Worm (Caenorhabditis elegans) whole organism, mixed stage, embryonic: ENCODE results near the gene amt-2.

ENCODE experiments used
- M03D4.4 ChIP-seq: sonication (generic microtip); optimal IDR thresholded peaks from 2 replicates; lab custom pipeline; 2017; ENCODE audit warnings: mild to moderate bottlenecking, missing genetic modification characterization, missing compliant biosample characterization
- bed-3 ChIP-seq: fragments of 200-800 bp; sonication (Bioruptor generic); optimal IDR thresholded peaks from 3 replicates; lab custom pipeline; 2018; ENCODE audit warnings: mild to moderate bottlenecking, missing genetic modification characterization, moderate library complexity, missing compliant biosample characterization
- blmp-1 ChIP-seq: fragments of 150-350 bp; optimal IDR thresholded peaks from 2 replicates; lab custom pipeline; 2014; ENCODE audit warnings: missing biosample characterization, missing genetic modification characterization
- ceh-39 ChIP-seq: fragments of 150-350 bp; optimal IDR thresholded peaks from 2 replicates; lab custom pipeline; 2014; ENCODE audit warnings: missing biosample characterization, missing genetic modification characterization
- ceh-43 ChIP-seq: fragments of 200-800 bp; sonication (Bioruptor generic); optimal IDR thresholded peaks from 2 replicates; lab custom pipeline; 2018; ENCODE audit warnings: mild to moderate bottlenecking, missing genetic modification characterization, moderate library complexity, missing compliant biosample characterization
- ceh-83 ChIP-seq: fragments of 200-800 bp; sonication (Bioruptor generic); optimal IDR thresholded peaks from 2 replicates; lab custom pipeline; 2018; ENCODE audit warnings: mild to moderate bottlenecking, missing genetic modification characterization, missing compliant biosample characterization
- ces-1 ChIP-seq: fragments of 150-350 bp; optimal IDR thresholded peaks from 2 replicates; lab custom pipeline; 2014; ENCODE audit warnings: missing biosample characterization, missing genetic modification reagents, missing genetic modification characterization
- cnd-1 ChIP-seq: fragments of 200-800 bp; sonication (Bioruptor generic); optimal IDR thresholded peaks from 2 replicates; lab custom pipeline; 2018; ENCODE audit warnings: mild to moderate bottlenecking, missing genetic modification characterization, missing compliant biosample characterization
- drap-1 ChIP-seq: fragments of 200-800 bp; sonication (Bioruptor generic); optimal IDR thresholded peaks from 3 replicates; lab custom pipeline; 2018; ENCODE audit warnings: mild to moderate bottlenecking, missing genetic modification characterization, missing compliant biosample characterization
- elt-1 ChIP-seq: sonication (generic microtip); optimal IDR thresholded peaks from 2 replicates; lab custom pipeline; 2017; ENCODE audit warnings: missing genetic modification characterization, mild to moderate bottlenecking, missing compliant biosample characterization, antibody characterized with exemption, moderate library complexity, borderline replicate concordance; ENCODE audit not compliant: insufficient read depth
- elt-3 ChIP-seq: fragments of 150-350 bp; optimal IDR thresholded peaks from 2 replicates; lab custom pipeline; 2014; ENCODE audit warnings: missing biosample characterization, missing genetic modification characterization
- ham-2 ChIP-seq: fragments of 200-800 bp; sonication (Bioruptor generic); optimal IDR thresholded peaks from 2 replicates; lab custom pipeline; 2018; ENCODE audit warnings: mild to moderate bottlenecking, missing genetic modification characterization, missing compliant biosample characterization
- hlh-1 ChIP-seq: fragments of 150-350 bp; optimal IDR thresholded peaks from 2 replicates; lab custom pipeline; 2014; ENCODE audit warnings: missing biosample characterization, missing genetic modification reagents, missing genetic modification characterization
- lin-32 ChIP-seq: fragments of 200-800 bp; sonication (Bioruptor generic); optimal IDR thresholded peaks from 2 replicates; lab custom pipeline; 2018; ENCODE audit warnings: mild to moderate bottlenecking, missing genetic modification characterization, missing compliant biosample characterization
- lsy-2 ChIP-seq: fragments of 150-350 bp; optimal IDR thresholded peaks from 2 replicates; lab custom pipeline; 2014; ENCODE audit warnings: missing biosample characterization, missing genetic modification characterization
- mab-5 ChIP-seq: fragments of 150-350 bp; optimal IDR thresholded peaks from 2 replicates; lab custom pipeline; 2014; ENCODE audit warnings: missing biosample characterization, missing genetic modification characterization
- mep-1 ChIP-seq: fragments of 150-350 bp; optimal IDR thresholded peaks from 2 replicates; lab custom pipeline; 2017; ENCODE audit warnings: missing biosample characterization, missing genetic modification reagents, missing genetic modification characterization, inconsistent platforms
- mls-2 ChIP-seq: sonication (generic microtip); optimal IDR thresholded peaks from 2 replicates; lab custom pipeline; 2016; ENCODE audit warnings: mild to moderate bottlenecking, missing genetic modification characterization, moderate library complexity, missing compliant biosample characterization
- nhr-12 ChIP-seq: fragments of 150-350 bp; optimal IDR thresholded peaks from 2 replicates; lab custom pipeline; 2014; ENCODE audit warnings: missing biosample characterization, missing genetic modification characterization
- nhr-2 ChIP-seq: fragments of 150-350 bp; optimal IDR thresholded peaks from 2 replicates; lab custom pipeline; 2014; ENCODE audit warnings: missing biosample characterization, missing genetic modification characterization
- nhr-237 ChIP-seq: fragments of 150-350 bp; optimal IDR thresholded peaks from 2 replicates; lab custom pipeline; 2014; ENCODE audit warnings: missing biosample characterization, missing genetic modification characterization
- nhr-28 ChIP-seq: fragments of 150-350 bp; optimal IDR thresholded peaks from 2 replicates; lab custom pipeline; 2014; ENCODE audit warnings: missing biosample characterization, missing genetic modification characterization
- pha-4 ChIP-seq: fragments of 150-350 bp; optimal IDR thresholded peaks from 2 replicates; lab custom pipeline; 2018; ENCODE audit warnings: missing biosample characterization, missing genetic modification reagents, missing genetic modification characterization
- sem-2 ChIP-seq: fragments of 200-800 bp; sonication (Bioruptor generic); optimal IDR thresholded peaks from 2 replicates; lab custom pipeline; 2018; ENCODE audit warnings: mild to moderate bottlenecking, missing genetic modification characterization, missing compliant biosample characterization
- snpc-4 ChIP-seq: fragments of 150-350 bp; optimal IDR thresholded peaks from 2 replicates; lab custom pipeline; 2014; ENCODE audit warnings: missing biosample characterization, missing genetic modification characterization
- sptf-1 ChIP-seq: sonication (generic microtip); optimal IDR thresholded peaks from 2 replicates; lab custom pipeline; 2017; ENCODE audit warnings: mild to moderate bottlenecking, missing genetic modification characterization, moderate library complexity, missing compliant biosample characterization
- tbx-8 ChIP-seq: fragments of 200-800 bp; sonication (Bioruptor generic); optimal IDR thresholded peaks from 2 replicates; lab custom pipeline; 2018; ENCODE audit warnings: mild to moderate bottlenecking, missing genetic modification characterization, moderate library complexity, missing compliant biosample characterization
- unc-120 ChIP-seq: sonication (generic microtip); optimal IDR thresholded peaks from 2 replicates; lab custom pipeline; 2017; ENCODE audit warnings: missing genetic modification characterization, missing compliant biosample characterization; ENCODE audit not compliant: poor library complexity, severe bottlenecking
- unc-39 ChIP-seq: fragments of 150-350 bp; optimal IDR thresholded peaks from 2 replicates; lab custom pipeline; 2014; ENCODE audit warnings: missing biosample characterization, missing genetic modification characterization
- unc-62 ChIP-seq: fragments of 150-350 bp; optimal IDR thresholded peaks from 2 replicates; lab custom pipeline; 2014; ENCODE audit warnings: missing biosample characterization, missing genetic modification reagents, missing genetic modification characterization
- zip-8 ChIP-seq: fragments of 150-350 bp; optimal IDR thresholded peaks from 2 replicates; lab custom pipeline; 2014; ENCODE audit warnings: missing biosample characterization, missing genetic modification characterization
- ztf-11 ChIP-seq: fragments of 150-350 bp; optimal IDR thresholded peaks from 2 replicates; lab custom pipeline; 2014; ENCODE audit warnings: missing biosample characterization, missing genetic modification characterization

amt-2 gene

DNA sequence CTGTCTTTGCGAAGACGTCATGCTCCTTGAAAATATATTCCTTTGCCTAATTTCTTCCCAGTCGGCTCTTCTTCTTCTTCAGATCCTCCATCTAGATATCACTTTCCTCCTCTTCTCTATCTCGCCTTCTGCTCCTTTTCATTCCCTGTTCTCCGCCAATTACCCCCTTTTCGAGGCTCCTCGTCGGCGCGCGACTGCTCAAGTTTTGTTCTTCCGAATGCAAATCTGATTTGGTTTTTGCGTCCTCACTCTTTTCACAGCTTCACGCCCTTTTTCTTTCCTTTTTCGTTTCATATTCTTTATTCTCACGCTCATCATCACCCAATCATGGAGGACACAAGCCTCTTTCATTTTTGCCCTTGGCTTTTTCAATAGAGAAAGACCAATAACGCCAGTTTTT is 25.4 kb upstream of the amt-2 start:
- TF ChIP-seq sem-2, result no peak
- no peak for TF ChIP-seq nhr-12 (tag; lab: Kevin White, UChicago)
- TF ChIP-seq ceh-39 (tag; lab: Kevin White, UChicago), result no peak
- no peak for TF ChIP-seq hlh-1 (tag; lab: Kevin White, UChicago)
- no peak for TF ChIP-seq blmp-1 (tag; lab: Kevin White, UChicago)
- TF ChIP-seq cnd-1 (tag; lab: Kevin White, UChicago), result no peak
- no peak for TF ChIP-seq mls-2 (tag; lab: Kevin White, UChicago)
- no peak for TF ChIP-seq nhr-2
- no peak for TF ChIP-seq mep-1 (tag; lab: Kevin White, UChicago)
- peak; percentile 36 for TF ChIP-seq sptf-1 (tag; lab: Kevin White, UChicago)
- TF ChIP-seq elt-3 (tag; lab: Kevin White, UChicago), result no peak
- TF ChIP-seq mab-5 (tag; lab: Kevin White, UChicago), result no peak
- TF ChIP-seq lin-32, result no peak
- no peak for TF ChIP-seq ceh-83 (GFP tag; lab: Kevin White, UChicago)
- TF ChIP-seq nhr-237 (tag; lab: Kevin White, UChicago), result no peak
- TF ChIP-seq snpc-4, result no peak
- no peak for TF ChIP-seq unc-39 (tag; lab: Kevin White, UChicago)
- no peak for TF ChIP-seq unc-62
- peak; percentile 7 for TF ChIP-seq unc-120 (tag; lab: Kevin White, UChicago)
- no peak for TF ChIP-seq bed-3
- TF ChIP-seq pha-4 (tag; lab: Kevin White, UChicago), result no peak
- TF ChIP-seq nhr-28 (tag; lab: Kevin White, UChicago), result no peak
- peak; percentile 76 for TF ChIP-seq ces-1
- no peak for TF ChIP-seq ceh-43
- peak; percentile 1 for TF ChIP-seq M03D4.4 (tag; lab: Kevin White, UChicago)
- no peak for TF ChIP-seq zip-8
- no peak for TF ChIP-seq ztf-11 (tag; lab: Kevin White, UChicago)
- no peak for TF ChIP-seq tbx-8 (GFP tag; lab: Kevin White, UChicago)

DNA sequence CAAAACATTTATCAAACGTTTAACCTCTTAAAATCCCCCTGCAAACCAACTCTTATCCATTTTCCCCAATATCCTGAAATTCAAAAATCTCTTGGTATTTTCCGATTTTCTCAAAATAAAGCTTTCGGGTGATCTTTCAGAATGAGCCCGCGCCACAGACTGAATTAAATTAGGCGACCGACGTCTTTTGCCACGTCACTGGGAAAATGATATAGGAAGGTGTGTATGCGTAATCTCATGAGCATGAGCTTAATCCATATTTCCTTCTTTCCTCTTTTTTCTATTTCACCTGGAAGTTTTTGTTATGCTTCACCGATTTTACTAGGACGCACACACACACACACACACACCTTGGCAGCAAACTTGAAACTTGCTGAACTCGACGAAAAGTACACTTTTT is 21.2 kb upstream of the amt-2 start:
- no peak for TF ChIP-seq nhr-237 (tag; lab: Kevin White, UChicago)
- no peak for TF ChIP-seq hlh-1 (tag; lab: Kevin White, UChicago)
- no peak for TF ChIP-seq zip-8
- no peak for TF ChIP-seq nhr-2
- no peak for TF ChIP-seq ham-2 (GFP tag; lab: Kevin White, UChicago)

DNA sequence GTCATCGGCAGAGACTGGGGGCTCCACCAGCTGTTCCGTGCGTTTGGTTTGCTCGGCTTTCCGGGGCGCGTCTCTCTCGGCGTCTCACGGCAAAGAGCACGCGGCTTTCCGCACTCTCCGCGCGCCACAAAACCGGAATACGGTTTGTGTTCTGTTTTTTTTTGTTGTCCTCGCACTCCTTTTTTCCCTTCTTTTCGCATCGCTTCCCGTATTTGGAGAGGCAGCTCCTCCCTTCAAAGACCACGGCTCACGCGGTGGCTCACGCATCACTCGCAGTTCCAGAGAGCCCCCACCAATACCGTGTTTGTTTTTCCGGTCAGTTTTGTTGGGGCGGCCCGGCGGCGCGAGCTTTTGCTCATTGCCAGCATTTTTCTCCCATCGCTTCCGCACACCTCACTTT is 19.3 kb upstream of the amt-2 start:
- TF ChIP-seq ceh-39 (tag; lab: Kevin White, UChicago), result no peak
- peak; percentile 8 for TF ChIP-seq pha-4 (tag; lab: Kevin White, UChicago)
- peak; percentile 31 for TF ChIP-seq unc-120 (tag; lab: Kevin White, UChicago)
- peak; percentile 51 for TF ChIP-seq sptf-1 (tag; lab: Kevin White, UChicago)
- TF ChIP-seq drap-1 (GFP tag; lab: Kevin White, UChicago), result peak; percentile 27
- TF ChIP-seq, all 35 proteins: peak for 4

DNA sequence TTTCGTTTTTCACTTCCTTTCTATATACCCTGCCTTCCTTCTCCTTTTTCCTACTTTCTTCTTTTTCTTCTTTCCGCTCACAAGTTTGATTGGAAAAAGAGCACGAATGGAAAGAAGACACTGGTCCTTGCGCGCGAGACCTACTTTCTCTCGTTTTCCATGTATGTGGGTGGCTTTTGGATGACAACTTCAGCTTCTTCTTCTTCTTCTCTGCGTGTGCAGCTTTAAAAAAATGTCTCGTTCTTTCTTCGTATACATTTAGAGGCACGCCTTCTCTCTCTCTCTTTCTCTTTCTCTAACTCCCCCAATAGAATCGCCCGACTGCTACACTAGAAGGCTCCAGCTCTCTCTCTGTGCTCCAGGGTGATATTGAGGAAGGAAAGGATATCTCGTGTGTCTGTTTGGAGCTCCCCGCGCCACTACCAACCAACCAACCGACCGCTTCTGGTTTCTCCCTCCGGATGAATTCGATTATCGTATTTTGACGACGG is 16.3 kb upstream of the amt-2 start:
- no peak for TF ChIP-seq elt-3 (tag; lab: Kevin White, UChicago)
- TF ChIP-seq M03D4.4 (tag; lab: Kevin White, UChicago), result peak; percentile 35
- no peak for TF ChIP-seq lin-32
- TF ChIP-seq mab-5 (tag; lab: Kevin White, UChicago), result no peak
- no peak for TF ChIP-seq ceh-83 (GFP tag; lab: Kevin White, UChicago)
- peak; percentile 89 for TF ChIP-seq ces-1
- TF ChIP-seq nhr-2, result no peak
- no peak for TF ChIP-seq ceh-39 (tag; lab: Kevin White, UChicago)
- peak; percentile 47 for TF ChIP-seq sptf-1 (tag; lab: Kevin White, UChicago)
- TF ChIP-seq elt-1 (tag; lab: Kevin White, UChicago), result no peak
- TF ChIP-seq unc-62, result no peak
- no peak for TF ChIP-seq lsy-2
- no peak for TF ChIP-seq ztf-11 (tag; lab: Kevin White, UChicago)
- TF ChIP-seq hlh-1 (tag; lab: Kevin White, UChicago), result no peak

DNA sequence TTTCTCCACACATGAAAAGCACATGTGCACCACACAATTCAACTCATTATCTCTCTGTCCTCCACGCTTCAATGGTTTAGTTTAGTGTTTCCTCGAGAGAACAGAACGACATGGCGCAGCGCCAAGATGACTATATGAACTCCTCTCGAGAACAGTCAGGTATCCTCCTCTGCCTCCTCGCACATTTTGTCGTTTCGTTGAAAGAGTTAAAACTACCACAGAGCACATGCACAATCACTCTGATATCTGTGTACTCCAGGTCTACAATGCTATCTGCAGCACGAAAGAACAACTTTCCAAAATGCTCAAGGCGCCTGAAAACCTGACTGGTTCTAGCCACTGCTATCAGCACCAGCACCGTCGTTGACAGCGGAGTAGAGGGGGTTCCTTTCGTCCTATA is 15.4 kb upstream of the amt-2 start:
- TF ChIP-seq zip-8 (no peak), sem-2 (no peak), mls-2 (tag; lab: Kevin White, UChicago) (no peak), blmp-1 (tag; lab: Kevin White, UChicago) (no peak), elt-1 (tag; lab: Kevin White, UChicago) (no peak), pha-4 (tag; lab: Kevin White, UChicago) (no peak), ceh-39 (tag; lab: Kevin White, UChicago) (no peak)
